Worm (Caenorhabditis elegans) whole organism, L1 larva: Measurements from ENCODE around the gene C08E3.15.

ENCODE experiments used
- aly-2 ChIP-seq: fragments of 150-350 bp; optimal IDR thresholded peaks from 2 replicates; lab custom pipeline; 2014; ENCODE audit warnings: missing biosample characterization, missing genetic modification characterization
- ces-1 ChIP-seq: fragments of 150-350 bp; optimal IDR thresholded peaks from 2 replicates; lab custom pipeline; 2014; ENCODE audit warnings: missing biosample characterization, missing genetic modification reagents, missing genetic modification characterization
- nhr-76 ChIP-seq: sonication (generic microtip); optimal IDR thresholded peaks from 2 replicates; lab custom pipeline; 2017; ENCODE audit warnings: missing biosample characterization, missing genetic modification characterization

DNA sequence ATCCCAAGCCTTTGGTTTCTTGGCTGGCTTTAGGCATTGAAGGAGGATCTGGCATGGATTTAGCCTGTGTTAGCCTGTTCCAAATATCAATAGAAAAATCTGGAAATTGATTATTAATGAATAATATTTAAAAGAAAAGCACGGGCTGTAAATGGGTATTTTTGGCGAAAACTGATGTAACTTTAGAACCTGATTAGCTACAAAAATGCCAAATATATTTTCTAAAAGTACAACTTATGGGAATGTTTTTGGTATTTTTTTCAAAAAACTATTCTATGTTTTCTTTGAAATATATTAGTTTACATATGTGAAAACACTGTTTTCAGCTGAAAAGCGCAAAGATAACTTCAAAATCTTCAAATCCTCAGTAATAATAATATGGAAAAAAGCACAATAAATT lies 27.0 kb downstream of the C08E3.15 start, which contains the start of gene bath-26:
- no peak for TF ChIP-seq ces-1 (GFP tag; lab: Kevin White, UChicago)
- TF ChIP-seq aly-2 (tag; lab: Kevin White, UChicago): no peak
- TF ChIP-seq nhr-76 (tag; lab: Kevin White, UChicago): no peak
